Worm (Caenorhabditis elegans) whole organism, L4 larva: ENCODE data around the gene K10B3.5.

Experiments
- D1046.2 ChIP-seq: fragments of 200-800 bp; sonication (Bioruptor generic); IDR thresholded peaks from 2 replicates; pipeline ENCODE4 v1.3.6; 2022; ENCODE audit warnings: missing genetic modification characterization, missing compliant biosample characterization
- F10B5.3 ChIP-seq: sonication (generic microtip); optimal IDR thresholded peaks from 2 replicates; lab custom pipeline; 2016; ENCODE audit warnings: mild to moderate bottlenecking, missing genetic modification characterization, missing compliant biosample characterization
- F26F4.8 ChIP-seq: fragments of 200-800 bp; sonication (Bioruptor generic); conservative IDR thresholded peaks from 2 replicates; pipeline ENCODE4 v1.3.6; 2022; ENCODE audit warnings: missing genetic modification characterization, missing compliant biosample characterization
- F49E8.2 ChIP-seq: sonication (generic microtip); optimal IDR thresholded peaks from 2 replicates; lab custom pipeline; 2016; ENCODE audit warnings: missing compliant biosample characterization, mild to moderate bottlenecking, missing genetic modification characterization, borderline replicate concordance
- T20F7.1 ChIP-seq: fragments of 200-800 bp; sonication (Bioruptor generic); optimal IDR thresholded peaks from 2 replicates; lab custom pipeline; 2018; ENCODE audit warnings: mild to moderate bottlenecking, missing genetic modification characterization, missing compliant biosample characterization
- T26A8.4 ChIP-seq: fragments of 200-800 bp; sonication (Bioruptor generic); IDR thresholded peaks from 2 replicates; pipeline ENCODE4 v1.3.6; 2022; ENCODE audit warnings: missing genetic modification characterization, missing compliant biosample characterization
- Y75B8A.6 ChIP-seq: fragments of 200-800 bp; sonication (Bioruptor generic); IDR thresholded peaks from 2 replicates; pipeline ENCODE4 v1.3.6; 2022; ENCODE audit warnings: missing genetic modification reagents, missing genetic modification characterization, missing compliant biosample characterization
- ZK546.5 ChIP-seq, 2 experiments: sonication (generic microtip); optimal IDR thresholded peaks; 2 replicates each; lab custom pipeline; 2017; ENCODE audit warnings: missing biosample characterization in 2 of 2, missing genetic modification characterization in 2 of 2
- aly-2 ChIP-seq: sonication (generic microtip); optimal IDR thresholded peaks from 2 replicates; lab custom pipeline; 2018; ENCODE audit warnings: missing biosample characterization, missing genetic modification characterization
- ceh-20 ChIP-seq: fragments of 200-800 bp; sonication (Bioruptor generic); IDR thresholded peaks from 2 replicates; pipeline ENCODE4 v1.3.6; 2022; ENCODE audit warnings: missing genetic modification reagents, missing genetic modification characterization, missing compliant biosample characterization
- ceh-28 ChIP-seq: fragments of 150-350 bp; optimal IDR thresholded peaks from 2 replicates; lab custom pipeline; 2014; ENCODE audit warnings: missing biosample characterization, missing genetic modification reagents, missing genetic modification characterization
- ceh-32 ChIP-seq: sonication (generic microtip); optimal IDR thresholded peaks from 2 replicates; lab custom pipeline; 2016; ENCODE audit warnings: mild to moderate bottlenecking, missing genetic modification characterization, missing compliant biosample characterization; ENCODE audit not compliant: poor library complexity
- ctbp-1 ChIP-seq: fragments of 200-800 bp; sonication (Bioruptor generic); IDR thresholded peaks from 2 replicates; pipeline ENCODE4 v1.3.6; 2022; ENCODE audit warnings: missing genetic modification reagents, missing genetic modification characterization, missing compliant biosample characterization
- daf-12 ChIP-seq: fragments of 150-350 bp; optimal IDR thresholded peaks from 2 replicates; lab custom pipeline; 2014; ENCODE audit warnings: missing biosample characterization, missing genetic modification reagents, missing genetic modification characterization
- daf-19 ChIP-seq: fragments of 200-800 bp; sonication (Bioruptor generic); conservative IDR thresholded peaks from 2 replicates; pipeline ENCODE4 v1.3.6; 2022; ENCODE audit warnings: missing genetic modification characterization, missing compliant biosample characterization
- daf-8 ChIP-seq: fragments of 200-800 bp; sonication (Bioruptor generic); IDR thresholded peaks from 2 replicates; pipeline ENCODE4 v1.3.6; 2022; ENCODE audit warnings: missing genetic modification characterization, missing compliant biosample characterization
- dpl-1 ChIP-seq: fragments of 150-350 bp; optimal IDR thresholded peaks from 2 replicates; lab custom pipeline; 2014; ENCODE audit warnings: missing biosample characterization, missing genetic modification reagents, missing genetic modification characterization
- dve-1 ChIP-seq: sonication (generic microtip); optimal IDR thresholded peaks from 2 replicates; lab custom pipeline; 2017; ENCODE audit warnings: antibody characterized with exemption, mild to moderate bottlenecking, missing genetic modification characterization, missing compliant biosample characterization; ENCODE audit not compliant: insufficient read depth
- egl-27 ChIP-seq: sonication (generic microtip); optimal IDR thresholded peaks from 3 replicates; lab custom pipeline; 2017; ENCODE audit warnings: missing biosample characterization, missing genetic modification reagents, missing genetic modification characterization
- fkh-10 ChIP-seq: fragments of 150-350 bp; optimal IDR thresholded peaks from 2 replicates; lab custom pipeline; 2014; ENCODE audit warnings: missing biosample characterization, missing genetic modification reagents, missing genetic modification characterization
- hif-1 ChIP-seq, 2 experiments: sonication (generic microtip); optimal IDR thresholded peaks; 2 replicates each; lab custom pipeline; 2016 to 2017; ENCODE audit warnings: missing compliant biosample characterization in 2 of 2, missing genetic modification characterization in 2 of 2, missing genetic modification reagents in 2 of 2, missing genotype in 2 of 2, mild to moderate bottlenecking in 1 of 2
- hmg-1.1 ChIP-seq: fragments of 200-800 bp; sonication (Bioruptor generic); IDR thresholded peaks from 2 replicates; pipeline ENCODE4 v1.3.6; 2022; ENCODE audit warnings: missing genetic modification reagents, missing genetic modification characterization, missing compliant biosample characterization
- lin-1 ChIP-seq: fragments of 200-800 bp; sonication (Bioruptor generic); IDR thresholded peaks from 2 replicates; pipeline ENCODE4 v1.3.6; 2022; ENCODE audit warnings: missing genetic modification reagents, missing genetic modification characterization, missing compliant biosample characterization
- lin-13 ChIP-seq: fragments of 150-350 bp; optimal IDR thresholded peaks from 2 replicates; lab custom pipeline; 2014; ENCODE audit warnings: missing biosample characterization, missing genetic modification reagents, missing genetic modification characterization
- madf-9 ChIP-seq: fragments of 200-800 bp; sonication (Bioruptor generic); conservative IDR thresholded peaks from 2 replicates; pipeline ENCODE4 v1.3.6; 2022; ENCODE audit warnings: missing genetic modification reagents, missing genetic modification characterization, missing compliant biosample characterization
- mdt-29 ChIP-seq: fragments of 200-800 bp; sonication (Bioruptor generic); IDR thresholded peaks from 2 replicates; pipeline ENCODE4 v1.3.6; 2022; ENCODE audit warnings: missing genetic modification reagents, missing genetic modification characterization, missing compliant biosample characterization
- mes-2 ChIP-seq: sonication (generic microtip); optimal IDR thresholded peaks from 2 replicates; lab custom pipeline; 2016; ENCODE audit warnings: missing genotype, mild to moderate bottlenecking, missing genetic modification characterization, missing compliant biosample characterization; ENCODE audit not compliant: poor library complexity, severe bottlenecking
- mxl-3 ChIP-seq: fragments of 200-800 bp; sonication (Bioruptor generic); optimal IDR thresholded peaks from 2 replicates; lab custom pipeline; 2018; ENCODE audit warnings: mild to moderate bottlenecking, missing genetic modification characterization, missing compliant biosample characterization
- nhr-102 ChIP-seq: sonication (generic microtip); optimal IDR thresholded peaks from 2 replicates; lab custom pipeline; 2016; ENCODE audit warnings: mild to moderate bottlenecking, missing genetic modification characterization, moderate library complexity, missing compliant biosample characterization
- nhr-11 ChIP-seq: fragments of 150-350 bp; optimal IDR thresholded peaks from 2 replicates; lab custom pipeline; 2014; ENCODE audit warnings: missing biosample characterization, missing genetic modification characterization
- nhr-111 ChIP-seq: fragments of 200-800 bp; sonication (Bioruptor generic); optimal IDR thresholded peaks from 2 replicates; lab custom pipeline; 2018; ENCODE audit warnings: mild to moderate bottlenecking, missing genetic modification characterization, missing compliant biosample characterization
- nhr-237 ChIP-seq: sonication (generic microtip); optimal IDR thresholded peaks from 2 replicates; lab custom pipeline; 2017; ENCODE audit warnings: missing biosample characterization, missing genetic modification characterization
- nhr-25 ChIP-seq: sonication (generic microtip); optimal IDR thresholded peaks from 2 replicates; lab custom pipeline; 2017; ENCODE audit warnings: missing genetic modification characterization, mild to moderate bottlenecking, missing compliant biosample characterization, antibody characterized with exemption, moderate library complexity, borderline replicate concordance; ENCODE audit not compliant: insufficient read depth
- nhr-42 ChIP-seq: fragments of 200-800 bp; sonication (Bioruptor generic); IDR thresholded peaks from 2 replicates; pipeline ENCODE4 v1.3.6; 2022; ENCODE audit warnings: missing genetic modification characterization, missing compliant biosample characterization
- nhr-6 ChIP-seq: fragments of 150-350 bp; optimal IDR thresholded peaks from 2 replicates; lab custom pipeline; 2014; ENCODE audit warnings: missing biosample characterization, missing genetic modification characterization
- nhr-77 ChIP-seq: fragments of 150-350 bp; optimal IDR thresholded peaks from 2 replicates; lab custom pipeline; 2014; ENCODE audit warnings: missing biosample characterization, missing genetic modification characterization
- pha-4 ChIP-seq, 2 experiments: fragments of 150-350 bp in 1 of 2; fragments of 200-800 bp in 1 of 2; sonication (Bioruptor generic) in 1 of 2; IDR thresholded peaks in 1 of 2; optimal IDR thresholded peaks in 1 of 2; 2 replicates each; pipeline versions ENCODE4 v1.3.6 to Lab custom; 2014 to 2022; ENCODE audit warnings: missing genetic modification characterization in 2 of 2, missing genetic modification reagents in 2 of 2, missing biosample characterization in 1 of 2, missing compliant biosample characterization in 1 of 2
- sdz-12 ChIP-seq: fragments of 200-800 bp; sonication (Bioruptor generic); optimal IDR thresholded peaks from 2 replicates; lab custom pipeline; 2018; ENCODE audit warnings: mild to moderate bottlenecking, missing genetic modification characterization, missing compliant biosample characterization
- skn-1 ChIP-seq: fragments of 150-350 bp; optimal IDR thresholded peaks from 2 replicates; lab custom pipeline; 2014; ENCODE audit warnings: missing biosample characterization, missing genetic modification characterization
- snpc-1.2 ChIP-seq: fragments of 200-800 bp; sonication (Bioruptor generic); IDR thresholded peaks from 2 replicates; pipeline ENCODE4 v1.3.6; 2022; ENCODE audit warnings: missing genetic modification reagents, missing genetic modification characterization, missing compliant biosample characterization
- unc-130 ChIP-seq: sonication (generic microtip); optimal IDR thresholded peaks from 2 replicates; lab custom pipeline; 2016; ENCODE audit warnings: missing genetic modification reagents, missing genetic modification characterization, missing compliant biosample characterization
- unc-39 ChIP-seq: sonication (generic microtip); optimal IDR thresholded peaks from 2 replicates; lab custom pipeline; 2017; ENCODE audit warnings: missing biosample characterization, missing genetic modification characterization
- zip-11 ChIP-seq: fragments of 200-800 bp; sonication (Bioruptor generic); IDR thresholded peaks from 2 replicates; pipeline ENCODE4 v1.3.6; 2022; ENCODE audit warnings: missing genetic modification characterization, missing compliant biosample characterization

Gene K10B3.5

ce11 chrX:3116033-3116876 lies 10.0 kb upstream of the K10B3.5 start, which contains the start of gene mai-1 (continued):
- TF ChIP-seq unc-39 (no peak), daf-19 (GFP tag; lab: Robert Waterston, UW) (0 out of 2 replicates have a peak, but pooled peaks have one; percentile 36), nhr-11 (tag; lab: Kevin White, UChicago) (peak; percentile 5), nhr-25 (tag; lab: Kevin White, UChicago) (no peak), aly-2 (no peak), daf-12 (no peak), nhr-42 (GFP tag; lab: Robert Waterston, UW) (0 out of 2 replicates have a peak, but pooled peaks have one; percentile 53), dpl-1 (GFP tag; lab: Kevin White, UChicago) (no peak), fkh-10 (peak; percentile 42), mxl-3 (GFP tag; lab: Kevin White, UChicago) (no peak), daf-8 (GFP tag; lab: Robert Waterston, UW) (no peak), madf-9 (GFP tag; lab: Robert Waterston, UW) (peak; percentile 59; the same call in 1 of the 2 replicates), T26A8.4 (no peak), zip-11 (GFP tag; lab: Robert Waterston, UW) (no peak), skn-1 (tag; lab: Kevin White, UChicago) (no peak), mes-2 (tag; lab: Kevin White, UChicago) (no peak), D1046.2 (GFP tag; lab: Robert Waterston, UW) (no peak), F10B5.3 (tag; lab: Kevin White, UChicago) (no peak)

ce11 chrX:3115134-3116032 lies 9.1 kb upstream of the K10B3.5 start:
- TF ChIP-seq zip-11 (GFP tag; lab: Robert Waterston, UW) (no peak), ceh-20 (GFP tag; lab: Robert Waterston, UW) (no peak), nhr-111 (GFP tag; lab: Kevin White, UChicago) (no peak), nhr-237 (no peak), F26F4.8 (GFP tag; lab: Robert Waterston, UW) (no peak), pha-4 (GFP tag; IDR thresholded peaks at IDR 0.05; lab: Robert Waterston, UW) (no peak; the same call in 1 of the 2 replicates), pha-4 (tag; optimal IDR thresholded peaks at IDR 0.05; lab: Kevin White, UChicago) (peak; percentile 46), nhr-6 (no peak), dpl-1 (GFP tag; lab: Kevin White, UChicago) (no peak), T20F7.1 (no peak), unc-130 (GFP tag; lab: Kevin White, UChicago) (no peak), nhr-102 (tag; lab: Kevin White, UChicago) (peak; percentile 35), Y75B8A.6 (no peak; the same call in 1 of the 2 replicates), hif-1 (tag; optimal IDR thresholded peaks at IDR 0.05; lab: Kevin White, UChicago) (no peak), nhr-77 (tag; lab: Kevin White, UChicago) (peak; percentile 46), lin-13 (GFP tag; lab: Kevin White, UChicago) (no peak), egl-27 (no peak), dve-1 (tag; lab: Kevin White, UChicago) (peak; percentile 85), madf-9 (GFP tag; lab: Robert Waterston, UW) (no peak), ceh-32 (tag; lab: Kevin White, UChicago) (no peak), sdz-12 (no peak), mdt-29 (GFP tag; lab: Robert Waterston, UW) (peak; percentile 21; the same call in 1 of the 2 replicates), mes-2 (tag; lab: Kevin White, UChicago) (peak; percentile 24), F49E8.2 (tag; lab: Kevin White, UChicago) (no peak), lin-1 (GFP tag; lab: Robert Waterston, UW) (0 out of 2 replicates have a peak, but pooled peaks have one; percentile 56), hmg-1.1 (no peak), nhr-25 (tag; lab: Kevin White, UChicago) (peak; percentile 54), ceh-28 (tag; lab: Kevin White, UChicago) (peak; percentile 7), snpc-1.2 (no peak), ZK546.5 (tag; optimal IDR thresholded peaks at IDR 0.05; lab: Kevin White, UChicago) (no peak), ctbp-1 (GFP tag; lab: Robert Waterston, UW) (no peak)
